Worm (Caenorhabditis elegans) whole organism, L1 larva: ENCODE results near the gene dhs-18.

ENCODE experiments used
- C16A3.4 ChIP-seq: fragments of 150-350 bp; optimal IDR thresholded peaks from 2 replicates; lab custom pipeline; 2014; ENCODE audit warnings: missing biosample characterization, missing genetic modification characterization
- F16B12.6 ChIP-seq: fragments of 150-350 bp; optimal IDR thresholded peaks from 2 replicates; lab custom pipeline; 2014; ENCODE audit warnings: missing biosample characterization, missing genetic modification characterization
- aha-1 ChIP-seq: fragments of 150-350 bp; optimal IDR thresholded peaks from 2 replicates; lab custom pipeline; 2014; ENCODE audit warnings: missing biosample characterization, missing genetic modification characterization
- aly-2 ChIP-seq: fragments of 150-350 bp; optimal IDR thresholded peaks from 2 replicates; lab custom pipeline; 2014; ENCODE audit warnings: missing biosample characterization, missing genetic modification characterization
- blmp-1 ChIP-seq: fragments of 150-350 bp; optimal IDR thresholded peaks from 2 replicates; lab custom pipeline; 2014; ENCODE audit warnings: missing biosample characterization, missing genetic modification characterization
- ceh-63 ChIP-seq: fragments of 200-800 bp; sonication (Bioruptor generic); optimal IDR thresholded peaks from 2 replicates; lab custom pipeline; 2018; ENCODE audit warnings: mild to moderate bottlenecking, missing genetic modification characterization, missing compliant biosample characterization
- ces-1 ChIP-seq: fragments of 150-350 bp; optimal IDR thresholded peaks from 2 replicates; lab custom pipeline; 2014; ENCODE audit warnings: missing biosample characterization, missing genetic modification reagents, missing genetic modification characterization
- dsc-1 ChIP-seq: sonication (generic microtip); optimal IDR thresholded peaks from 2 replicates; lab custom pipeline; 2016; ENCODE audit warnings: mild to moderate bottlenecking, missing genetic modification characterization, missing compliant biosample characterization
- efl-1 ChIP-seq, 4 experiments: fragments of 150-350 bp; optimal IDR thresholded peaks in 3 of 4; peaks in 1 of 4; 1 replicate in 1 of 4; 2 replicates in 3 of 4; lab custom pipeline; 2014; ENCODE audit warnings: missing biosample characterization in 2 of 4, missing genetic modification characterization in 2 of 4, missing genetic modification reagents in 2 of 4
- elt-2 ChIP-seq: sonication (generic microtip); optimal IDR thresholded peaks from 2 replicates; lab custom pipeline; 2016; ENCODE audit warnings: missing genetic modification characterization, mild to moderate bottlenecking, inconsistent platforms, missing compliant biosample characterization, missing genetic modification reagents
- fkh-4 ChIP-seq: sonication (generic microtip); optimal IDR thresholded peaks from 2 replicates; lab custom pipeline; 2016; ENCODE audit warnings: missing compliant biosample characterization, missing genetic modification characterization, borderline replicate concordance
- hlh-4 ChIP-seq: sonication (generic microtip); optimal IDR thresholded peaks from 2 replicates; lab custom pipeline; 2016; ENCODE audit warnings: mild to moderate bottlenecking, missing genetic modification characterization, missing compliant biosample characterization
- irx-1 ChIP-seq: sonication (generic microtip); optimal IDR thresholded peaks from 2 replicates; lab custom pipeline; 2016; ENCODE audit warnings: missing genetic modification characterization, missing compliant biosample characterization
- jun-1 ChIP-seq: fragments of 150-350 bp; optimal IDR thresholded peaks from 2 replicates; lab custom pipeline; 2014; ENCODE audit warnings: missing biosample characterization, missing genetic modification reagents, missing genetic modification characterization
- lin-13 ChIP-seq: fragments of 150-350 bp; optimal IDR thresholded peaks from 2 replicates; lab custom pipeline; 2014; ENCODE audit warnings: missing biosample characterization, missing genetic modification reagents, missing genetic modification characterization
- lin-14 ChIP-seq: fragments of 200-800 bp; sonication (Bioruptor generic); optimal IDR thresholded peaks from 2 replicates; lab custom pipeline; 2018; ENCODE audit warnings: mild to moderate bottlenecking, missing genetic modification characterization, moderate library complexity, missing compliant biosample characterization
- lin-15B ChIP-seq: fragments of 150-350 bp; sonication (generic microtip); optimal IDR thresholded peaks from 3 replicates; lab custom pipeline; 2014; ENCODE audit warnings: missing biosample characterization, missing genetic modification characterization
- lin-35 ChIP-seq, 2 experiments: fragments of 150-350 bp; optimal IDR thresholded peaks; 2 replicates each; lab custom pipeline; 2014; ENCODE audit warnings: missing biosample characterization in 2 of 2, missing genetic modification characterization in 2 of 2, missing genetic modification reagents in 2 of 2
- lin-39 ChIP-seq: fragments of 150-350 bp; optimal IDR thresholded peaks from 2 replicates; lab custom pipeline; 2014; ENCODE audit warnings: missing biosample characterization, missing genetic modification reagents, missing genetic modification characterization
- lsy-2 ChIP-seq, 2 experiments: fragments of 150-350 bp; optimal IDR thresholded peaks; 2 replicates each; lab custom pipeline; 2014; ENCODE audit warnings: missing biosample characterization in 2 of 2, missing genetic modification characterization in 2 of 2
- mdl-1 ChIP-seq, 2 experiments: fragments of 150-350 bp; optimal IDR thresholded peaks; 2 replicates each; lab custom pipeline; 2014 to 2017; ENCODE audit warnings: missing biosample characterization in 2 of 2, missing genetic modification characterization in 2 of 2, inconsistent platforms in 1 of 2
- nhr-11 ChIP-seq: fragments of 150-350 bp; optimal IDR thresholded peaks from 2 replicates; lab custom pipeline; 2014; ENCODE audit warnings: missing biosample characterization, missing genetic modification characterization
- nhr-19 ChIP-seq: fragments of 200-800 bp; sonication (Bioruptor generic); conservative IDR thresholded peaks from 2 replicates; pipeline ENCODE4 v1.3.6; 2022; ENCODE audit warnings: missing genetic modification characterization, missing compliant biosample characterization
- nhr-20 ChIP-seq: sonication (generic microtip); optimal IDR thresholded peaks from 2 replicates; lab custom pipeline; 2016; ENCODE audit warnings: mild to moderate bottlenecking, missing genetic modification characterization, missing compliant biosample characterization
- nhr-71 ChIP-seq: sonication (generic microtip); optimal IDR thresholded peaks from 2 replicates; lab custom pipeline; 2016; ENCODE audit warnings: mild to moderate bottlenecking, missing genetic modification characterization, moderate library complexity, missing compliant biosample characterization
- nhr-84 ChIP-seq: sonication (generic microtip); optimal IDR thresholded peaks from 2 replicates; lab custom pipeline; 2017; ENCODE audit warnings: missing biosample characterization, missing genetic modification characterization
- nhr-85 ChIP-seq: sonication (generic microtip); peaks from one replicate; lab custom pipeline; 2016; ENCODE audit warnings: missing genetic modification characterization, inconsistent platforms, missing compliant biosample characterization
- pag-3 ChIP-seq: sonication (generic microtip); optimal IDR thresholded peaks from 2 replicates; lab custom pipeline; 2017; ENCODE audit warnings: missing genetic modification characterization, mild to moderate bottlenecking, missing compliant biosample characterization, antibody characterized with exemption, borderline replicate concordance; ENCODE audit not compliant: insufficient read depth
- rnt-1 ChIP-seq: sonication (generic microtip); optimal IDR thresholded peaks from 2 replicates; lab custom pipeline; 2016; ENCODE audit warnings: mild to moderate bottlenecking, missing genetic modification characterization, moderate library complexity, missing compliant biosample characterization
- snu-23 ChIP-seq: sonication (generic microtip); optimal IDR thresholded peaks from 2 replicates; lab custom pipeline; 2016; ENCODE audit warnings: missing genetic modification characterization, missing compliant biosample characterization
- tbx-2 ChIP-seq: sonication (generic microtip); optimal IDR thresholded peaks from 2 replicates; lab custom pipeline; 2016; ENCODE audit warnings: missing genetic modification characterization, missing compliant biosample characterization
- unc-30 ChIP-seq: sonication (generic microtip); optimal IDR thresholded peaks from 2 replicates; lab custom pipeline; 2017; ENCODE audit warnings: missing biosample characterization, missing genetic modification characterization
- unc-62 ChIP-seq: fragments of 150-350 bp; optimal IDR thresholded peaks from 2 replicates; lab custom pipeline; 2014; ENCODE audit warnings: missing biosample characterization, missing genetic modification reagents, missing genetic modification characterization
- unc-86 ChIP-seq: sonication (generic microtip); optimal IDR thresholded peaks from 2 replicates; lab custom pipeline; 2016; ENCODE audit warnings: missing genetic modification characterization, missing compliant biosample characterization
- unc-98 ChIP-seq: fragments of 200-800 bp; sonication (Bioruptor generic); IDR thresholded peaks from 2 replicates; pipeline ENCODE4 v1.3.6; 2022; ENCODE audit warnings: missing genetic modification characterization, missing compliant biosample characterization
- vab-15 ChIP-seq: sonication (generic microtip); optimal IDR thresholded peaks from 2 replicates; lab custom pipeline; 2017; ENCODE audit warnings: missing genotype, mild to moderate bottlenecking, missing genetic modification characterization, missing compliant biosample characterization
- zag-1 ChIP-seq: fragments of 150-350 bp; optimal IDR thresholded peaks from 2 replicates; lab custom pipeline; 2014; ENCODE audit warnings: missing biosample characterization, missing genetic modification characterization

The dhs-18 gene

ce11 chrV:11073354-11073753 is 26.7 kb upstream of the dhs-18 start:
- TF ChIP-seq ceh-63 (GFP tag; lab: Kevin White, UChicago) (no peak), nhr-84 (tag; lab: Kevin White, UChicago) (no peak), nhr-71 (tag; lab: Kevin White, UChicago) (peak; percentile 57), tbx-2 (tag; lab: Kevin White, UChicago) (peak; percentile 14), lin-15B (tag; lab: Kevin White, UChicago) (no peak), lsy-2 (tag; optimal IDR thresholded peaks at IDR 0.05; lab: Kevin White, UChicago) (peak in 1 of 2 experiments; percentile 36), rnt-1 (tag; lab: Kevin White, UChicago) (peak; percentile 73), mdl-1 (tag; optimal IDR thresholded peaks at IDR 0.05; lab: Kevin White, UChicago) (no peak), efl-1 (optimal IDR thresholded peaks at IDR 0.05; lab: Kevin White, UChicago) (no peak), efl-1 (GFP tag; optimal IDR thresholded peaks at IDR 0.05 in 1 of 2; lab: Kevin White, UChicago) (peak in 1 of 2 experiments; percentile 49), lin-39 (tag; lab: Kevin White, UChicago) (no peak), dsc-1 (tag; lab: Kevin White, UChicago) (peak; percentile 7), unc-86 (tag; lab: Kevin White, UChicago) (no peak), aha-1 (no peak), snu-23 (GFP tag; lab: Kevin White, UChicago) (peak; percentile 9), lin-14 (GFP tag; lab: Kevin White, UChicago) (peak; percentile 72), pag-3 (tag; lab: Kevin White, UChicago) (peak; percentile 82), nhr-19 (GFP tag; lab: Robert Waterston, UW) (peak; percentile 49), vab-15 (tag; lab: Kevin White, UChicago) (no peak), blmp-1 (tag; lab: Kevin White, UChicago) (no peak), irx-1 (tag; lab: Kevin White, UChicago) (no peak)
- TF ChIP-seq, all 84 proteins: peak for 10

ce11 chrV:11071453-11071852 is 24.8 kb upstream of the dhs-18 start:
- no peak for TF ChIP-seq unc-62 (GFP tag; lab: Kevin White, UChicago)
- no peak for TF ChIP-seq jun-1
- peak; percentile 27 for TF ChIP-seq nhr-11 (tag; lab: Kevin White, UChicago)
- peak; percentile 95 for TF ChIP-seq aly-2 (tag; lab: Kevin White, UChicago)
- no peak for TF ChIP-seq hlh-4 (tag; lab: Kevin White, UChicago)
- TF ChIP-seq nhr-19 (GFP tag; lab: Robert Waterston, UW), result 0 out of 2 replicates have a peak, but pooled peaks have one; percentile 2
- TF ChIP-seq unc-30 (tag; lab: Kevin White, UChicago), result no peak

ce11 chrV:11070388-11070787 is 23.8 kb upstream of the dhs-18 start:
- TF ChIP-seq rnt-1 (tag; lab: Kevin White, UChicago) (no peak), unc-98 (no peak), ces-1 (GFP tag; lab: Kevin White, UChicago) (no peak), dsc-1 (tag; lab: Kevin White, UChicago) (no peak), F16B12.6 (no peak), tbx-2 (tag; lab: Kevin White, UChicago) (no peak), lin-13 (GFP tag; lab: Kevin White, UChicago) (no peak), C16A3.4 (tag; lab: Kevin White, UChicago) (peak; percentile 20), blmp-1 (tag; lab: Kevin White, UChicago) (peak; percentile 58), fkh-4 (tag; lab: Kevin White, UChicago) (no peak), elt-2 (tag; lab: Kevin White, UChicago) (peak; percentile 25), lin-35 (GFP tag; optimal IDR thresholded peaks at IDR 0.05; lab: Kevin White, UChicago) (peak in 1 of 2 experiments; percentile 18), nhr-85 (tag; lab: Kevin White, UChicago) (peak; percentile 73), lin-14 (GFP tag; lab: Kevin White, UChicago) (peak; percentile 63), zag-1 (no peak), nhr-20 (tag; lab: Kevin White, UChicago) (peak; percentile 16)
